Worm (Caenorhabditis elegans) whole organism, L4 larva: ENCODE data around the gene W01D2.6.

Experiments used
- F37D6.2 ChIP-seq: sonication (generic microtip); optimal IDR thresholded peaks from 2 replicates; lab custom pipeline; 2016; ENCODE audit warnings: mild to moderate bottlenecking, missing genetic modification characterization, missing compliant biosample characterization
- T20F7.1 ChIP-seq: fragments of 200-800 bp; sonication (Bioruptor generic); optimal IDR thresholded peaks from 2 replicates; lab custom pipeline; 2018; ENCODE audit warnings: mild to moderate bottlenecking, missing genetic modification characterization, missing compliant biosample characterization
- Y105C5A.15 ChIP-seq: fragments of 200-800 bp; sonication (Bioruptor generic); IDR thresholded peaks from 2 replicates; pipeline ENCODE4 v1.3.6; 2022; ENCODE audit warnings: missing genetic modification characterization, missing compliant biosample characterization
- Y48G9A.11 ChIP-seq: fragments of 200-800 bp; sonication (Bioruptor generic); IDR thresholded peaks from 2 replicates; pipeline ENCODE4 v1.3.6; 2022; ENCODE audit warnings: missing genetic modification reagents, missing genetic modification characterization, missing compliant biosample characterization
- Y75B8A.6 ChIP-seq: fragments of 200-800 bp; sonication (Bioruptor generic); IDR thresholded peaks from 2 replicates; pipeline ENCODE4 v1.3.6; 2022; ENCODE audit warnings: missing genetic modification reagents, missing genetic modification characterization, missing compliant biosample characterization
- aha-1 ChIP-seq: fragments of 150-350 bp; peaks from one replicate; lab custom pipeline; 2014; ENCODE audit warnings: missing biosample characterization, missing genetic modification characterization
- aly-2 ChIP-seq: sonication (generic microtip); optimal IDR thresholded peaks from 2 replicates; lab custom pipeline; 2018; ENCODE audit warnings: missing biosample characterization, missing genetic modification characterization
- ama-1 ChIP-seq: fragments of 150-350 bp; optimal IDR thresholded peaks from 2 replicates; lab custom pipeline; 2014; ENCODE audit warnings: inconsistent platforms, mixed read lengths
- arid-1 ChIP-seq: fragments of 200-800 bp; sonication (Bioruptor generic); conservative IDR thresholded peaks from 2 replicates; pipeline ENCODE4 v1.3.6; 2022; ENCODE audit warnings: missing genetic modification reagents, missing genetic modification characterization, missing compliant biosample characterization
- ceh-32 ChIP-seq: sonication (generic microtip); optimal IDR thresholded peaks from 2 replicates; lab custom pipeline; 2016; ENCODE audit warnings: mild to moderate bottlenecking, missing genetic modification characterization, missing compliant biosample characterization; ENCODE audit not compliant: poor library complexity
- ceh-82 ChIP-seq: sonication (generic microtip); optimal IDR thresholded peaks from 2 replicates; lab custom pipeline; 2017; ENCODE audit warnings: missing biosample characterization, missing genetic modification characterization
- daf-16 ChIP-seq, 3 experiments: sonication (generic microtip); optimal IDR thresholded peaks; 2 replicates each; lab custom pipeline; 2016 to 2017; ENCODE audit warnings: missing genetic modification characterization in 3 of 3, missing genetic modification reagents in 3 of 3, mild to moderate bottlenecking in 2 of 3, missing compliant biosample characterization in 2 of 3, missing biosample characterization in 1 of 3, moderate library complexity in 1 of 3
- daf-19 ChIP-seq: fragments of 200-800 bp; sonication (Bioruptor generic); conservative IDR thresholded peaks from 2 replicates; pipeline ENCODE4 v1.3.6; 2022; ENCODE audit warnings: missing genetic modification characterization, missing compliant biosample characterization
- dmd-6 ChIP-seq: fragments of 200-800 bp; sonication (Bioruptor generic); IDR thresholded peaks from 2 replicates; pipeline ENCODE4 v1.3.6; 2022; ENCODE audit warnings: missing genetic modification reagents, missing genetic modification characterization, missing compliant biosample characterization
- dmd-8 ChIP-seq: fragments of 200-800 bp; sonication (Bioruptor generic); IDR thresholded peaks from 2 replicates; pipeline ENCODE4 v1.3.6; 2022; ENCODE audit warnings: missing genetic modification characterization, missing compliant biosample characterization
- dpl-1 ChIP-seq: fragments of 150-350 bp; optimal IDR thresholded peaks from 2 replicates; lab custom pipeline; 2014; ENCODE audit warnings: missing biosample characterization, missing genetic modification reagents, missing genetic modification characterization
- dve-1 ChIP-seq: sonication (generic microtip); optimal IDR thresholded peaks from 2 replicates; lab custom pipeline; 2017; ENCODE audit warnings: antibody characterized with exemption, mild to moderate bottlenecking, missing genetic modification characterization, missing compliant biosample characterization; ENCODE audit not compliant: insufficient read depth
- fkh-10 ChIP-seq: fragments of 150-350 bp; optimal IDR thresholded peaks from 2 replicates; lab custom pipeline; 2014; ENCODE audit warnings: missing biosample characterization, missing genetic modification reagents, missing genetic modification characterization
- hif-1 ChIP-seq, 2 experiments: sonication (generic microtip); optimal IDR thresholded peaks; 2 replicates each; lab custom pipeline; 2016 to 2017; ENCODE audit warnings: missing compliant biosample characterization in 2 of 2, missing genetic modification characterization in 2 of 2, missing genetic modification reagents in 2 of 2, missing genotype in 2 of 2, mild to moderate bottlenecking in 1 of 2
- hlh-11 ChIP-seq: fragments of 200-800 bp; sonication (Bioruptor generic); optimal IDR thresholded peaks from 2 replicates; lab custom pipeline; 2018; ENCODE audit warnings: mild to moderate bottlenecking, missing genetic modification characterization, missing compliant biosample characterization
- hlh-30 ChIP-seq: sonication (generic microtip); optimal IDR thresholded peaks from 2 replicates; lab custom pipeline; 2017; ENCODE audit warnings: antibody characterized with exemption, mild to moderate bottlenecking, missing genetic modification characterization, missing compliant biosample characterization; ENCODE audit not compliant: insufficient read depth
- hmg-1.1 ChIP-seq: fragments of 200-800 bp; sonication (Bioruptor generic); IDR thresholded peaks from 2 replicates; pipeline ENCODE4 v1.3.6; 2022; ENCODE audit warnings: missing genetic modification reagents, missing genetic modification characterization, missing compliant biosample characterization
- jun-1 ChIP-seq: fragments of 150-350 bp; optimal IDR thresholded peaks from 2 replicates; lab custom pipeline; 2014; ENCODE audit warnings: missing biosample characterization, missing genetic modification reagents, missing genetic modification characterization
- lin-1 ChIP-seq: fragments of 200-800 bp; sonication (Bioruptor generic); IDR thresholded peaks from 2 replicates; pipeline ENCODE4 v1.3.6; 2022; ENCODE audit warnings: missing genetic modification reagents, missing genetic modification characterization, missing compliant biosample characterization
- lin-15B ChIP-seq: fragments of 150-350 bp; sonication (generic microtip); optimal IDR thresholded peaks from 3 replicates; lab custom pipeline; 2014; ENCODE audit warnings: missing biosample characterization, missing genetic modification characterization
- lsy-2 ChIP-seq, 2 experiments: fragments of 150-350 bp in 1 of 2; sonication (generic microtip) in 1 of 2; optimal IDR thresholded peaks; 2 replicates each; lab custom pipeline; 2014 to 2017; ENCODE audit warnings: missing biosample characterization in 2 of 2, missing genetic modification characterization in 2 of 2
- mdl-1 ChIP-seq, 2 experiments: fragments of 150-350 bp in 1 of 2; sonication (generic microtip) in 1 of 2; optimal IDR thresholded peaks; 2 replicates each; lab custom pipeline; 2014 to 2017; ENCODE audit warnings: missing biosample characterization in 2 of 2, missing genetic modification characterization in 2 of 2
- mep-1 ChIP-seq: fragments of 150-350 bp; sonication (generic microtip); optimal IDR thresholded peaks from 3 replicates; lab custom pipeline; 2014; ENCODE audit warnings: missing biosample characterization, missing genetic modification characterization
- mes-2 ChIP-seq: sonication (generic microtip); optimal IDR thresholded peaks from 2 replicates; lab custom pipeline; 2016; ENCODE audit warnings: missing genotype, mild to moderate bottlenecking, missing genetic modification characterization, missing compliant biosample characterization; ENCODE audit not compliant: poor library complexity, severe bottlenecking
- mxl-3 ChIP-seq: fragments of 200-800 bp; sonication (Bioruptor generic); optimal IDR thresholded peaks from 2 replicates; lab custom pipeline; 2018; ENCODE audit warnings: mild to moderate bottlenecking, missing genetic modification characterization, missing compliant biosample characterization
- nhr-10 ChIP-seq: fragments of 150-350 bp; optimal IDR thresholded peaks from 2 replicates; lab custom pipeline; 2014; ENCODE audit warnings: missing biosample characterization, missing genetic modification characterization
- nhr-102 ChIP-seq: sonication (generic microtip); optimal IDR thresholded peaks from 2 replicates; lab custom pipeline; 2016; ENCODE audit warnings: mild to moderate bottlenecking, missing genetic modification characterization, moderate library complexity, missing compliant biosample characterization
- nhr-25 ChIP-seq: sonication (generic microtip); optimal IDR thresholded peaks from 2 replicates; lab custom pipeline; 2017; ENCODE audit warnings: missing genetic modification characterization, mild to moderate bottlenecking, missing compliant biosample characterization, antibody characterized with exemption, moderate library complexity, borderline replicate concordance; ENCODE audit not compliant: insufficient read depth
- nhr-28 ChIP-seq: fragments of 150-350 bp; optimal IDR thresholded peaks from 2 replicates; lab custom pipeline; 2014; ENCODE audit warnings: missing biosample characterization, missing genetic modification characterization
- nhr-41 ChIP-seq: fragments of 200-800 bp; sonication (Bioruptor generic); IDR thresholded peaks from 2 replicates; pipeline ENCODE4 v1.3.6; 2022; ENCODE audit warnings: missing genetic modification reagents, missing genetic modification characterization, missing compliant biosample characterization
- nhr-42 ChIP-seq: fragments of 200-800 bp; sonication (Bioruptor generic); IDR thresholded peaks from 2 replicates; pipeline ENCODE4 v1.3.6; 2022; ENCODE audit warnings: missing genetic modification characterization, missing compliant biosample characterization
- nhr-48 ChIP-seq: sonication (generic microtip); optimal IDR thresholded peaks from 2 replicates; lab custom pipeline; 2016; ENCODE audit warnings: mild to moderate bottlenecking, missing genetic modification characterization, missing compliant biosample characterization
- nhr-6 ChIP-seq: fragments of 150-350 bp; optimal IDR thresholded peaks from 2 replicates; lab custom pipeline; 2014; ENCODE audit warnings: missing biosample characterization, missing genetic modification characterization
- nhr-76 ChIP-seq: fragments of 150-350 bp; optimal IDR thresholded peaks from 2 replicates; lab custom pipeline; 2014; ENCODE audit warnings: missing biosample characterization, missing genetic modification characterization
- nhr-77 ChIP-seq: fragments of 150-350 bp; optimal IDR thresholded peaks from 2 replicates; lab custom pipeline; 2014; ENCODE audit warnings: missing biosample characterization, missing genetic modification characterization
- pha-4 ChIP-seq, 2 experiments: fragments of 150-350 bp in 1 of 2; fragments of 200-800 bp in 1 of 2; sonication (Bioruptor generic) in 1 of 2; IDR thresholded peaks in 1 of 2; optimal IDR thresholded peaks in 1 of 2; 2 replicates each; pipeline versions ENCODE4 v1.3.6 to Lab custom; 2014 to 2022; ENCODE audit warnings: missing genetic modification characterization in 2 of 2, missing genetic modification reagents in 2 of 2, missing biosample characterization in 1 of 2, missing compliant biosample characterization in 1 of 2
- php-3 ChIP-seq: fragments of 200-800 bp; sonication (Bioruptor generic); IDR thresholded peaks from 2 replicates; pipeline ENCODE4 v1.3.6; 2022; ENCODE audit warnings: missing genetic modification reagents, missing genetic modification characterization, missing compliant biosample characterization
- rbr-2 ChIP-seq: sonication (generic microtip); optimal IDR thresholded peaks from 2 replicates; lab custom pipeline; 2016; ENCODE audit warnings: missing genotype, missing genetic modification characterization, missing compliant biosample characterization
- snpc-4 ChIP-seq: fragments of 150-350 bp; optimal IDR thresholded peaks from 2 replicates; lab custom pipeline; 2014; ENCODE audit warnings: missing biosample characterization, missing genetic modification characterization
- spr-1 ChIP-seq: sonication (generic microtip); optimal IDR thresholded peaks from 2 replicates; lab custom pipeline; 2016; ENCODE audit warnings: mild to moderate bottlenecking, missing genetic modification characterization, missing compliant biosample characterization
- unc-39 ChIP-seq: sonication (generic microtip); optimal IDR thresholded peaks from 2 replicates; lab custom pipeline; 2017; ENCODE audit warnings: missing biosample characterization, missing genetic modification characterization
- vab-7 ChIP-seq: fragments of 200-800 bp; sonication (Bioruptor generic); IDR thresholded peaks from 2 replicates; pipeline ENCODE4 v1.3.6; 2022; ENCODE audit warnings: missing genetic modification reagents, missing genetic modification characterization, missing compliant biosample characterization

W01D2.6 gene

DNA sequence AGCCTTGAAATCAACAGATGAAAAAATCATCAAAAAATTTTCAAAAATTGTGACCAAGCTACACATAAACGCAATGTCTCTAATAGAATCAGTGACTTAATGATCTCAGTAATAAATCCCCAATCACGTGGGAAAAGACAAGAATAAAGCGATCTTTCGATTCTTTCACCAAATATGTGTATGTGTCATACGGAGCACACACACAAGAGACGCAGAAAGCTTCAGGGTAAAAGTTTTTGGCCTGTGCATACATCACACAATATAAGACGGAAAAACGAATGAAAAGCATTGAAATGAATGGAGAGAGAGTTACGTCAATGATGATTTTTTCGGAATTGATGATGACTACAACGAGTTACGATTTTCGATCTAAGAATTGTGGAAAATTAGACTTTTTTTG, 11.7 kb downstream of the W01D2.6 start:
- TF ChIP-seq aha-1 (tag; lab: Kevin White, UChicago): peak; percentile 63
- TF ChIP-seq vab-7 (GFP tag; lab: Robert Waterston, UW): no peak
- TF ChIP-seq jun-1 (tag; lab: Kevin White, UChicago): no peak
- TF ChIP-seq mes-2 (tag; lab: Kevin White, UChicago): no peak
- TF ChIP-seq lin-15B: no peak
- TF ChIP-seq daf-16 (GFP tag; optimal IDR thresholded peaks at IDR 0.05; lab: Kevin White, UChicago): no peak
- no peak for TF ChIP-seq daf-16 (tag; optimal IDR thresholded peaks at IDR 0.05; lab: Kevin White, UChicago)
- TF ChIP-seq daf-19: no peak
- no peak for TF ChIP-seq ceh-82 (tag; lab: Kevin White, UChicago)
- TF ChIP-seq pha-4 (GFP tag; IDR thresholded peaks at IDR 0.05; lab: Robert Waterston, UW): no peak
- TF ChIP-seq pha-4 (tag; optimal IDR thresholded peaks at IDR 0.05; lab: Kevin White, UChicago): peak; percentile 60
- no peak for TF ChIP-seq arid-1 (GFP tag; lab: Robert Waterston, UW)
- no peak for TF ChIP-seq T20F7.1 (GFP tag; lab: Kevin White, UChicago)
- TF ChIP-seq mep-1: no peak
- TF ChIP-seq hif-1 (tag; optimal IDR thresholded peaks at IDR 0.05; lab: Kevin White, UChicago): no peak
- TF ChIP-seq Y105C5A.15: no peak
- TF ChIP-seq nhr-25 (tag; lab: Kevin White, UChicago): no peak
- no peak for TF ChIP-seq aly-2 (tag; lab: Kevin White, UChicago)
- no peak for TF ChIP-seq php-3 (GFP tag; lab: Robert Waterston, UW)
- peak; percentile 24 for TF ChIP-seq nhr-77 (tag; lab: Kevin White, UChicago)
- no peak for TF ChIP-seq Y75B8A.6 (GFP tag; lab: Robert Waterston, UW)
- no peak for TF ChIP-seq dpl-1
- no peak for TF ChIP-seq nhr-76
- peak; percentile 28 for TF ChIP-seq nhr-28
- no peak for TF ChIP-seq F37D6.2
- TF ChIP-seq dmd-6 (GFP tag; lab: Robert Waterston, UW): peak; percentile 40; the same call in 1 of the 2 replicates
- TF ChIP-seq unc-39: no peak
- TF ChIP-seq Y48G9A.11: no peak
- peak; percentile 8 for TF ChIP-seq dve-1
- TF ChIP-seq lin-1 (GFP tag; lab: Robert Waterston, UW): no peak
- TF ChIP-seq hlh-30: peak; percentile 1

DNA sequence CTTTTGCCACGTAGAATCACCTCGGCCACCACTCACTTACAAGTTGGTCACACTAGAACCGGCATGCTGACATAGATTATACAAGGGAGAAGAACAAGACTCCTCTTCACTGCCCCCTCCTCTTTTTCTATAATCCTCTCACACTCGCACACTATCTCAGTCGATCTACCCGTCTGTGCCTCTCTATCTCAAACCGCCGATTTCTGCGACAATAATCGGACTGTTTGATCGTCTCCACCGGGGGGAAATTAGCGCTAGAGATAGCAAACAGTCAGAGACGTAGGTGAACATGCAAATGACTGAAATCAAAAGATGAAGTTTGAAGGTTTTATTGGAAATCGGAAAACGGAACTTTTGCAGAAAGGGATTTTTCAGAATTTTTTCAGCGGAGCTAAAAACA, 13.6 kb downstream of the W01D2.6 start:
- TF ChIP-seq nhr-102 (tag; lab: Kevin White, UChicago) (peak; percentile 66), snpc-4 (tag; lab: Kevin White, UChicago) (no peak), lsy-2 (tag; optimal IDR thresholded peaks at IDR 0.05; lab: Kevin White, UChicago) (peak in 1 of 2 experiments; percentile 59), fkh-10 (no peak), nhr-28 (peak; percentile 88), mxl-3 (GFP tag; lab: Kevin White, UChicago) (peak; percentile 82), php-3 (GFP tag; lab: Robert Waterston, UW) (0 out of 2 replicates have a peak, but pooled peaks have one; percentile 21), nhr-48 (peak; percentile 64), hmg-1.1 (GFP tag; lab: Robert Waterston, UW) (peak; percentile 54; the same call in 1 of the 2 replicates), dve-1 (peak; percentile 88), nhr-6 (tag; lab: Kevin White, UChicago) (peak; percentile 39), dmd-6 (GFP tag; lab: Robert Waterston, UW) (peak; percentile 92), aly-2 (tag; lab: Kevin White, UChicago) (no peak), hlh-30 (peak; percentile 79), unc-39 (no peak), rbr-2 (peak; percentile 22), dpl-1 (peak; percentile 60), jun-1 (tag; lab: Kevin White, UChicago) (no peak), mes-2 (tag; lab: Kevin White, UChicago) (peak; percentile 63), mdl-1 (tag; optimal IDR thresholded peaks at IDR 0.05; lab: Kevin White, UChicago) (peak in 1 of 2 experiments; percentile 59), spr-1 (peak; percentile 44), nhr-41 (GFP tag; lab: Robert Waterston, UW) (no peak), ama-1 (lab: Kevin White, UChicago) (no peak), nhr-25 (tag; lab: Kevin White, UChicago) (peak; percentile 78), hlh-11 (peak; percentile 88), mep-1 (peak; percentile 80), nhr-10 (tag; lab: Kevin White, UChicago) (peak; percentile 54), nhr-42 (GFP tag; lab: Robert Waterston, UW) (peak; percentile 79), aha-1 (tag; lab: Kevin White, UChicago) (no peak), ceh-32 (tag; lab: Kevin White, UChicago) (no peak), hif-1 (tag; optimal IDR thresholded peaks at IDR 0.05; lab: Kevin White, UChicago) (peak in 1 of 2 experiments; percentile 3), dmd-8 (GFP tag; lab: Robert Waterston, UW) (no peak)
